Fruit fly (Drosophila melanogaster) whole organism, embryonic: Measurements from ENCODE around the gene UGP.
A peak's percentile ranks its signal among the peaks of the same experiment; 100 is the strongest.

Experiments used
- BtbVII ChIP-seq: fragments of 200-800 bp; sonication (Bioruptor generic); optimal IDR thresholded peaks from 3 replicates; lab custom pipeline; 2017; ENCODE audit warnings: missing biosample characterization, mild to moderate bottlenecking, missing genetic modification characterization
- CG10366 ChIP-seq: fragments of 200-800 bp; sonication (Bioruptor generic); IDR thresholded peaks from 2 replicates; pipeline ENCODE4 v1.3.6; 2022; ENCODE audit warnings: missing biosample characterization, missing genetic modification characterization
- CG12391 ChIP-seq: fragments of 200-800 bp; sonication (Bioruptor generic); optimal IDR thresholded peaks from 3 replicates; lab custom pipeline; 2018; ENCODE audit warnings: missing biosample characterization, mild to moderate bottlenecking, missing genetic modification characterization, moderate library complexity
- CG13296 ChIP-seq: fragments of 200-800 bp; sonication (Bioruptor generic); optimal IDR thresholded peaks from 3 replicates; lab custom pipeline; 2018; ENCODE audit warnings: missing biosample characterization, mild to moderate bottlenecking, missing genetic modification characterization
- CG13624 ChIP-seq: fragments of 200-800 bp; sonication (Bioruptor generic); optimal IDR thresholded peaks from 2 replicates; lab custom pipeline; 2016; ENCODE audit warnings: missing biosample characterization, missing genetic modification characterization
- CG14667 ChIP-seq: fragments of 200-800 bp; sonication (Bioruptor generic); IDR thresholded peaks from 2 replicates; pipeline ENCODE4 v1.3.6; 2022; ENCODE audit warnings: missing biosample characterization, missing genetic modification characterization
- CG15269 ChIP-seq: fragments of 200-800 bp; sonication (Bioruptor generic); optimal IDR thresholded peaks from 2 replicates; lab custom pipeline; 2018; ENCODE audit warnings: missing biosample characterization, mild to moderate bottlenecking, missing genetic modification characterization, moderate library complexity
- CG16815 ChIP-seq: fragments of 200-800 bp; sonication (Bioruptor generic); optimal IDR thresholded peaks from 3 replicates; lab custom pipeline; 2017; ENCODE audit warnings: missing biosample characterization, mild to moderate bottlenecking, missing genetic modification characterization
- CG16863 ChIP-seq: fragments of 200-800 bp; sonication (Bioruptor generic); optimal IDR thresholded peaks from 3 replicates; lab custom pipeline; 2016; ENCODE audit warnings: missing biosample characterization, missing genetic modification characterization
- CG17359 ChIP-seq: fragments of 200-800 bp; sonication (Bioruptor generic); optimal IDR thresholded peaks from 3 replicates; lab custom pipeline; 2018; ENCODE audit warnings: missing biosample characterization, mild to moderate bottlenecking, missing genetic modification characterization, moderate library complexity
- CG17385 ChIP-seq: fragments of 200-800 bp; sonication (Bioruptor generic); optimal IDR thresholded peaks from 3 replicates; lab custom pipeline; 2018; ENCODE audit warnings: missing biosample characterization, mild to moderate bottlenecking, missing genetic modification characterization
- CG17568 ChIP-seq: fragments of 200-800 bp; sonication (Bioruptor generic); optimal IDR thresholded peaks from 2 replicates; lab custom pipeline; 2018; ENCODE audit warnings: missing biosample characterization, mild to moderate bottlenecking, missing genetic modification characterization, moderate library complexity
- CG18619 ChIP-seq: fragments of 200-800 bp; sonication (Bioruptor generic); optimal IDR thresholded peaks from 3 replicates; lab custom pipeline; 2017; ENCODE audit warnings: missing biosample characterization, mild to moderate bottlenecking, missing genetic modification characterization
- CG2120 ChIP-seq: fragments of 200-800 bp; sonication (Bioruptor generic); optimal IDR thresholded peaks from 3 replicates; lab custom pipeline; 2016; ENCODE audit warnings: missing biosample characterization, missing genetic modification characterization
- CG2202 ChIP-seq: fragments of 200-800 bp; sonication (Bioruptor generic); optimal IDR thresholded peaks from 2 replicates; lab custom pipeline; 2018; ENCODE audit warnings: missing biosample characterization, mild to moderate bottlenecking, missing genetic modification characterization
- CG2712 ChIP-seq: fragments of 200-800 bp; optimal IDR thresholded peaks from 3 replicates; lab custom pipeline; 2019; ENCODE audit warnings: missing biosample characterization, mild to moderate bottlenecking, missing genetic modification characterization, moderate library complexity
- CG34224 ChIP-seq: fragments of 200-800 bp; sonication (Bioruptor generic); IDR thresholded peaks from 3 replicates; pipeline ENCODE4 v1.3.6; 2022; ENCODE audit warnings: missing biosample characterization, missing genetic modification characterization; ENCODE audit not compliant: partially characterized antibody
- CG34376 ChIP-seq: fragments of 200-800 bp; sonication (Bioruptor generic); optimal IDR thresholded peaks from 2 replicates; lab custom pipeline; 2018; ENCODE audit warnings: missing biosample characterization, mild to moderate bottlenecking, missing genetic modification characterization
- CG3726 ChIP-seq: fragments of 200-800 bp; sonication (Bioruptor generic); IDR thresholded peaks from 3 replicates; pipeline ENCODE4, ENCODE4 v1.3.6; 2022; ENCODE audit warnings: missing biosample characterization, missing genetic modification characterization
- CG42726 ChIP-seq: fragments of 200-800 bp; sonication (Bioruptor generic); IDR thresholded peaks from 2 replicates; pipeline ENCODE4 v1.3.6; 2022; ENCODE audit warnings: missing biosample characterization, missing genetic modification characterization; ENCODE audit not compliant: partially characterized antibody
- CG6813 ChIP-seq: fragments of 200-800 bp; sonication (Bioruptor generic); optimal IDR thresholded peaks from 2 replicates; lab custom pipeline; 2017; ENCODE audit warnings: missing biosample characterization, missing genetic modification characterization, mild to moderate bottlenecking, moderate library complexity, missing genetic modification reagents
- CG8290 ChIP-seq, 3 experiments: fragments of 200-800 bp; sonication (Bioruptor generic); optimal IDR thresholded peaks; 2 replicates each; lab custom pipeline; 2016 to 2019; ENCODE audit warnings: missing biosample characterization in 3 of 3, missing genetic modification characterization in 3 of 3, mild to moderate bottlenecking in 2 of 3, moderate library complexity in 1 of 3
- CG9932 ChIP-seq: fragments of 200-800 bp; sonication (Bioruptor generic); IDR thresholded peaks from 2 replicates; pipeline ENCODE4 v1.3.6; 2022; ENCODE audit warnings: missing biosample characterization, missing genetic modification characterization
- Doc2 ChIP-seq: fragments of 200-800 bp; sonication (Bioruptor generic); IDR thresholded peaks from 2 replicates; pipeline ENCODE4 v1.3.6; 2022; ENCODE audit warnings: missing biosample characterization, missing genetic modification characterization
- Fer1 ChIP-seq: fragments of 200-800 bp; sonication (Bioruptor generic); optimal IDR thresholded peaks from 2 replicates; lab custom pipeline; 2017; ENCODE audit warnings: missing biosample characterization, mild to moderate bottlenecking, missing genetic modification characterization
- HLH54F ChIP-seq: fragments of 200-800 bp; sonication (Bioruptor generic); optimal IDR thresholded peaks from 3 replicates; lab custom pipeline; 2016; ENCODE audit warnings: missing biosample characterization, missing genetic modification characterization
- Lim3 ChIP-seq: fragments of 200-800 bp; sonication (Bioruptor generic); IDR thresholded peaks from 2 replicates; pipeline ENCODE4 v1.3.6; 2022; ENCODE audit warnings: missing biosample characterization, missing genetic modification characterization
- Max ChIP-seq: fragments of 200-800 bp; sonication (Bioruptor generic); optimal IDR thresholded peaks from 2 replicates; lab custom pipeline; 2016; ENCODE audit warnings: missing biosample characterization, mild to moderate bottlenecking, missing genetic modification characterization
- Nf-YC ChIP-seq: fragments of 200-800 bp; optimal IDR thresholded peaks from 3 replicates; lab custom pipeline; 2019; ENCODE audit warnings: missing biosample characterization, mild to moderate bottlenecking, missing genetic modification characterization, moderate library complexity
- PHDP ChIP-seq: fragments of 200-800 bp; sonication (Bioruptor generic); optimal IDR thresholded peaks from 3 replicates; lab custom pipeline; 2018; ENCODE audit warnings: missing biosample characterization, mild to moderate bottlenecking, missing genetic modification characterization, moderate library complexity
- Ptx1 ChIP-seq: fragments of 200-800 bp; sonication (Bioruptor generic); IDR thresholded peaks from 2 replicates; pipeline ENCODE4 v1.3.6; 2022; ENCODE audit warnings: missing biosample characterization, missing genetic modification characterization
- Sox102F ChIP-seq: fragments of 200-800 bp; sonication (Bioruptor generic); optimal IDR thresholded peaks from 2 replicates; lab custom pipeline; 2018; ENCODE audit warnings: missing biosample characterization, mild to moderate bottlenecking, missing genetic modification characterization, moderate library complexity
- Taf1 ChIP-seq: fragments of 200-800 bp; sonication (Bioruptor generic); IDR thresholded peaks from 2 replicates; pipeline ENCODE4 v1.3.6; 2022; ENCODE audit warnings: missing biosample characterization, missing genetic modification characterization
- abd-A ChIP-seq: fragments of 200-800 bp; sonication (Bioruptor generic); optimal IDR thresholded peaks from 3 replicates; lab custom pipeline; 2019; ENCODE audit warnings: missing biosample characterization, mild to moderate bottlenecking, missing genetic modification characterization, moderate library complexity
- al ChIP-seq: fragments of 200-800 bp; sonication (Bioruptor generic); IDR thresholded peaks from 2 replicates; pipeline ENCODE4 v1.3.6; 2022; ENCODE audit warnings: missing biosample characterization, missing genetic modification characterization
- az2 ChIP-seq: fragments of 200-800 bp; sonication (Bioruptor generic); optimal IDR thresholded peaks from 3 replicates; lab custom pipeline; 2016; ENCODE audit warnings: missing biosample characterization, missing genetic modification characterization
- chinmo ChIP-seq: fragments of 200-800 bp; sonication (Bioruptor generic); IDR thresholded peaks from 4 replicates; pipeline ENCODE4 v1.3.6; 2022; ENCODE audit warnings: missing biosample characterization, missing genetic modification characterization; ENCODE audit not compliant: partially characterized antibody
- ftz-f1 ChIP-seq: fragments of 200-800 bp; sonication (Bioruptor generic); optimal IDR thresholded peaks from 2 replicates; lab custom pipeline; 2016; ENCODE audit warnings: missing biosample characterization, missing genetic modification characterization
- insv ChIP-seq, 2 experiments: fragments of 200-800 bp; sonication (Bioruptor generic); optimal IDR thresholded peaks; 3 replicates each; lab custom pipeline; 2016 to 2018; ENCODE audit warnings: missing biosample characterization in 2 of 2, missing genetic modification characterization in 2 of 2
- lab ChIP-seq: fragments of 200-800 bp; sonication (Bioruptor generic); optimal IDR thresholded peaks from 3 replicates; lab custom pipeline; 2017; ENCODE audit warnings: missing biosample characterization, missing genetic modification characterization, mild to moderate bottlenecking, moderate library complexity, missing genetic modification reagents
- lbe ChIP-seq: fragments of 200-800 bp; sonication (Bioruptor generic); optimal IDR thresholded peaks from 2 replicates; lab custom pipeline; 2016; ENCODE audit warnings: missing biosample characterization, mild to moderate bottlenecking, missing genetic modification characterization
- luna ChIP-seq: fragments of 200-800 bp; sonication (Bioruptor generic); optimal IDR thresholded peaks from 2 replicates; lab custom pipeline; 2016; ENCODE audit warnings: missing biosample characterization, missing genetic modification characterization
- nmo ChIP-seq: fragments of 200-800 bp; sonication (Bioruptor generic); optimal IDR thresholded peaks from 2 replicates; lab custom pipeline; 2018; ENCODE audit warnings: missing biosample characterization, mild to moderate bottlenecking, missing genetic modification characterization, moderate library complexity
- odd ChIP-seq: fragments of 200-800 bp; sonication (Bioruptor generic); optimal IDR thresholded peaks from 2 replicates; lab custom pipeline; 2017; ENCODE audit warnings: missing biosample characterization, mild to moderate bottlenecking, missing genetic modification characterization
- pho ChIP-seq: fragments of 200-800 bp; sonication (Bioruptor generic); optimal IDR thresholded peaks from 2 replicates; lab custom pipeline; 2016; ENCODE audit warnings: missing biosample characterization, missing genetic modification characterization
- row ChIP-seq: fragments of 200-800 bp; sonication (Bioruptor generic); IDR thresholded peaks from 3 replicates; pipeline ENCODE4 v1.3.6; 2022; ENCODE audit warnings: missing biosample characterization, missing genetic modification characterization
- sc ChIP-seq, 3 experiments: fragments of >200 bp in 2 of 3; fragments of 200-800 bp in 1 of 3; sonication (Bioruptor generic) in 1 of 3; optimal IDR thresholded peaks; 2 replicates in 2 of 3; 3 replicates in 1 of 3; lab custom pipeline; 2017; ENCODE audit warnings: mild to moderate bottlenecking in 1 of 3, missing biosample characterization in 1 of 3, missing genetic modification characterization in 1 of 3, missing genetic modification reagents in 1 of 3
- slbo ChIP-seq: fragments of 200-800 bp; sonication (Bioruptor generic); IDR thresholded peaks from 2 replicates; pipeline ENCODE4 v1.3.6; 2022; ENCODE audit warnings: missing biosample characterization, missing genetic modification characterization
- unpg ChIP-seq: fragments of 200-800 bp; sonication (Bioruptor generic); optimal IDR thresholded peaks from 3 replicates; lab custom pipeline; 2018; ENCODE audit warnings: missing biosample characterization, mild to moderate bottlenecking, missing genetic modification characterization, moderate library complexity

Gene UGP

dm6 chr3L:9349314-9349733 lies 9.4 kb downstream of the UGP start, which contains the start of gene PGRP-LF:
TSS of gene PGRP-LF (plus strand) at chr3L:9349609.
- TF ChIP-seq luna (GFP tag; lab: Kevin White, UChicago) (no peak), Sox102F (GFP tag; lab: Kevin White, UChicago) (no peak), al (GFP tag; lab: Robert Waterston, UW) (0 out of 2 replicates have a peak, but pooled peaks have one; percentile 5), CG18619 (no peak), CG2120 (GFP tag; lab: Kevin White, UChicago) (peak; percentile 57), CG14667 (GFP tag; lab: Robert Waterston, UW) (no peak), lab (peak; percentile 41), CG2712 (tag; lab: Kevin White, UChicago) (no peak), CG16863 (GFP tag; lab: Kevin White, UChicago) (no peak), Fer1 (GFP tag; lab: Kevin White, UChicago) (peak; percentile 52), Nf-YC (peak; percentile 68), Ptx1 (GFP tag; lab: Robert Waterston, UW) (no peak), Max (GFP tag; lab: Kevin White, UChicago) (no peak), CG6813 (GFP tag; lab: Kevin White, UChicago) (peak; percentile 5), Taf1 (GFP tag; lab: Robert Waterston, UW) (0 out of 2 replicates have a peak, but pooled peaks have one; percentile 5), HLH54F (GFP tag; lab: Kevin White, UChicago) (peak; percentile 6), CG8290 (GFP tag; optimal IDR thresholded peaks at IDR 0.05; lab: Kevin White, UChicago) (no peak), CG8290 (tag; optimal IDR thresholded peaks at IDR 0.05; lab: Kevin White, UChicago) (peak in 1 of 2 experiments; percentile 46), slbo (GFP tag; lab: Robert Waterston, UW) (0 out of 2 replicates have a peak, but pooled peaks have one; percentile 17), CG34224 (GFP tag; lab: Robert Waterston, UW) (peak; percentile 14; the same call in 1 of the 3 replicates), CG34376 (peak; percentile 83), odd (GFP tag; lab: Kevin White, UChicago) (peak; percentile 6), CG15269 (tag; lab: Kevin White, UChicago) (peak; percentile 36), unpg (GFP tag; lab: Kevin White, UChicago) (peak; percentile 21), row (GFP tag; lab: Robert Waterston, UW) (peak; percentile 39; the same call in 1 of the 3 replicates), CG13296 (peak; percentile 29), CG17385 (peak; percentile 30), lbe (GFP tag; lab: Kevin White, UChicago) (peak; percentile 54), abd-A (tag; lab: Kevin White, UChicago) (peak; percentile 72), CG9932 (peak; percentile 48; the same call in 1 of the 2 replicates), CG17359 (tag; lab: Kevin White, UChicago) (peak; percentile 4), ftz-f1 (peak; percentile 49), sc (optimal IDR thresholded peaks at IDR 0.05; lab: Kevin White, UChicago) (no peak), sc (GFP tag; optimal IDR thresholded peaks at IDR 0.05; lab: Kevin White, UChicago) (no peak), BtbVII (GFP tag; lab: Kevin White, UChicago) (peak; percentile 7), Lim3 (GFP tag; lab: Robert Waterston, UW) (no peak), PHDP (tag; lab: Kevin White, UChicago) (peak; percentile 48), CG12391 (tag; lab: Kevin White, UChicago) (no peak), CG13624 (GFP tag; lab: Kevin White, UChicago) (peak; percentile 82), CG2202 (no peak), chinmo (GFP tag; lab: Robert Waterston, UW) (peak; percentile 89; the same call in 3 of the 4 replicates), nmo (GFP tag; lab: Kevin White, UChicago) (no peak), az2 (GFP tag; lab: Kevin White, UChicago) (no peak), insv (GFP tag; optimal IDR thresholded peaks at IDR 0.05; lab: Kevin White, UChicago) (no peak), CG17568 (GFP tag; lab: Kevin White, UChicago) (peak; percentile 64), CG16815 (GFP tag; lab: Kevin White, UChicago) (no peak), Doc2 (GFP tag; lab: Robert Waterston, UW) (no peak), CG10366 (peak; percentile 94), CG42726 (GFP tag; lab: Robert Waterston, UW) (no peak), CG3726 (GFP tag; lab: Robert Waterston, UW) (no peak), pho (peak; percentile 5)
